Fruit fly (Drosophila melanogaster) ovary, adult (tissue): ENCODE measurements around the gene ymp.

ENCODE experiments used
- CG17801 ChIP-seq: fragments of 200-800 bp; optimal IDR thresholded peaks from 2 replicates; lab custom pipeline; 2019; ENCODE audit warnings: missing biosample characterization, mild to moderate bottlenecking, missing genetic modification characterization, moderate library complexity; ENCODE audit not compliant: partially characterized antibody

The ymp gene

dm6 chr3R:25609027-25609426 is at the start of gene ymp:
ymp (minus strand) TSS chr3R:25609127.
- no peak for TF ChIP-seq CG17801

- peak; percentile 24 for TF ChIP-seq CG17801
These were observed 43.3 kb upstream of the ymp start for dm6 chr3R:25652066-25652720.

DNA sequence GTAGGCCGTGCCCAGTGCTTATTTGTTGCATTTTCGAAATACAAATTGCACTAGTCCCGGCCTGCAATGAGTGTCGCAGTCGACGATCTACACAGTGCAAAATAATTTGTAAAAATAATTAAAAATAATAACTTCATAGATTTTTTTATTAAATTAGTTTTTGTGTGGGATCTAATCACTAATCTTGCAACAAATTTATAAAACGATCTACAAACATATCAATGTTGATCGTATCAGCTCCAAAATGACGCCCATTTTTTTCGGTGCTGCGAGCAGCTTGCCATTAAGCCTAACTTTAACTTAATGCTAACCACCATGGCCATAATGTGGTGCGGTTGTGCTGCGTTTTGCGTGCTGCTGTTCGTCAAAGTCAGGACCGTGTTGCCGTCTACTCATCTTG is 42.5 kb upstream of the ymp start:
- TF ChIP-seq CG17801, result peak; percentile 48

DNA sequence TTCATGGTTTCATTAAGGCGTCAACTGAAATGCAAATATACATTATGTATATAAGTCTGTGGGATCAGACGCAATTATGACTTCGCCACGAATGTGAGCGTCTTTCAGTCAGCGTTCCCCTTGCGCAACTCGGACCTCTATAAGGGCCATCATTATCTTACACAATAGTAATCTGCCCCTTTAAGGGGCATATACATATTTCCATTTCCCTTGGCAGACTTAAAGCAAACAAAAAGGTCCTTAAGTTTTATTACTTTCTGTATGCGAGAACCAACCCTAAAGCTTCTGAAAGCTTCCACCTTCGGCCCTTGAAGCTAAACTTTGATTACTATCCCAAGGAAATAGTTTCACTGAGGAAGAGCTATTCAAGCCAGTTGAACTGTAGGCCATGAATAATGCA is 41.5 kb upstream of the ymp start:
- no peak for TF ChIP-seq CG17801

- no peak for TF ChIP-seq CG17801
These were observed 39.3 kb upstream of the ymp start for dm6 chr3R:25648258-25648606.

DNA sequence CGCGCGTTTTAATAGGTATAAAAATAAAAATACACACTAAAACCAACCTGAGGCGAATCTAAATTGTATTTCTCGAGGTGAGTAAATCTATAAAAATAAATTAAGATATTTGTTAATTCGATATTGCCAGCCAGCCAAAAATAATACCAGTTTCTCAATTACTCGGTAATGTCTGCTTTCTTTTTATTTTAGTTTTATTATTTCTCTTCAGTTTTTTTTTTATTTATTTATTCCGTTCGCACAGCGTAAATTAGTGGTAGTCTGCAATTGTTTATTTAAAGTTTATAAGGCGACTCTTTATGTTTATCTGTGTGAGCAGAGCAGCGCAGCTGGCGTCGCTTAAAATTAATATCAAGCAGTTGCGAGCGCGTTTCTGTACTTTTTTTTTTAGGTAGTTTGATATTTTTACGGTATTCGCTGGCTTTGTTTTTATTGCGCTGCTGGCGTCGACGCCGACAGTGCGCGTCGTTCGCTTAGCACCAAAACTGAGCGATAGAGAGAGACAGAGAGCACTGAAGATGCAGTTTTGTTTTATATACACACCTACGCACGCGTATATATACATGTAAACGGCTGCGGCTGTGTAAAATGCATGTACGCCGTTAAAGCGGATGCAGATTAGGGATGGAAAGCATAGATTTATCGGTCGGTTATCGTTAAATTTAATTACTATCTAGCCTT is 38.8 kb upstream of the ymp start:
- peak; percentile 87 for TF ChIP-seq CG17801

DNA sequence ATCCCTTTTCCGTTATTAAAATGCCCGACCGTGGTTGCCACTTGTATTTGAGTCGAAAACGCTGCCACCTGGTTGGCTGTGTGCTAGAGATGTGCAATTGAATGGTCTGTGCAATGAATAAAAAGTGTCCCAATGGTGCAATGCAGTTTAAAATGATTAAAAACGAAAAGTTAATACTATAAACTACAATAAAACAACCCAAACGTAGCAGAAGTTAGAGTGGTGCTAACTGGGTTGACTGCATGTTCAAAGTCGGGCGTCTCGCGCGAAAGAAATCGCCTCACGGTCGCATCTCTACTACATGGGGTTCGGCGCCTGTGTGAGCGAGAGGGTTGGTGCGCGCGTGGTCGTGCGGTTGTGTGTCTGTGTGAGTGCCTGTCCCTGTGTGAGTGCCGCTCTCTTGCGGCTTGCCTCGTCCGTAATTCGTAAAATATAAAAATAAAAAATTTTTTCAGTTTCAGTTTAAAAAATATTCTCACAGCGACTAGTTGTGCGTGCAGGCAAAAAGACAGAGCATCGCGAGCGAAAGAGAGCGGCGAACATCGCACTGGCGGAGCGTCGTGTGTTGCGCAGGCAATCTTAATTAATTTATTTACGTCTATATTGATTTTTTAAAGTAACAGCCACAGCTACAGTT is 38.1 kb upstream of the ymp start:
- TF ChIP-seq CG17801, result peak; percentile 78

DNA sequence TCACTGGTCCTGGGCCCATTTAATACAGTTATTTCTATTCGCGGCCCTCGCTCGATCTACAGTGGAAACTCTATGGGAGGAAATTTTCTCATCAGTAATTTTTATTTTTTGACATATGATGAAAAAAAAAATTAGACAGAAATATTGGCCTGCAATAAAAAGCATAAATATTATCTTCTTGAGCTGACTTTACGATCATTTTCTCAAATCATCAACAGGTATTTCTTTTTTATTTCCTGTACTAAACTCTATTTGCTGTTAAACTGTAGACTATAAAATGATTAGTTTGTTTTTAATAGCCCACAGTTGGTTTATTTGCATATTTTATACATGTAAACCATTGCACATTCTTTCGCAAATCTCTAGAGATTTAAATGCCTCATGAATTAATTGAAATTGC is 35.2 kb upstream of the ymp start:
- no peak for TF ChIP-seq CG17801

dm6 chr3R:25640463-25640862 is 31.5 kb upstream of the ymp start:
- peak; percentile 86 for TF ChIP-seq CG17801

DNA sequence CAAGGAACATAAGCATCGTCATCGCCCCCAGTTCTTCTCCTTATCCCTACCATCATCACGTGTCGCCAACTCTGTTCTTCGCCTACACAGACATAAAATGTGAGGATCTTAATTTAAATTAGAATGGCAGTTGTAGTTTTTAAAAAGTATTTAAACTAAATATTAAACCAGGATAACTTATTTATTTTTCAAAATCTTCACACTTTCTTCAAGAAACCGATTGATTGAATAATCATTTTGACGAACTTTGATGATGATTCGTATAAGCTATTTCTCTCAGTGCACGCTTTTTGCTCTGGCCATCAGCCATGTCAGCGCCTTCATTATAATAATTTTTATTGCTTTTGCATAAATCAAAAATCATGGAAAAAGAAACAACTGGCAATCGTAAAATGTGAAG is 30.0 kb upstream of the ymp start:
- TF ChIP-seq CG17801, result peak; percentile 90

DNA sequence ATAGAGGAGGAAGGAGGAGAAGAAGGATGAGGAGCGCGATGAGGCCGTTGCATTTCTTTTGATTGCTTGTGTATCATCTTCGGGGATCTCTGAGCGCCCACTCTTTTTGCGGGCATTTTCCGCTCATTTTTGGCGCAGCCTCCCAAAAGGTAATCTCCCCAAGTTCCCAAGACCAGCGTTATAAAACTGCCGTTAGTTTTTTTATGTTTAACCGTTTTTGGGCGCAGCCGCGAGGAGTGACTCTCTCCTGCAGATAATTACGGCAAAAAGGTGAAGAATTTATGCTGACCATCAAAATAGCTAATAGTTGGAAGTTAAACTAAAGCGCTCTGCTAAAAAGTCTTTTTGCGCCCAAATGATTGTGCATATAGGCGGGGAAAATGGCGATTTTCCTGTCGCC is 29.5 kb upstream of the ymp start:
- TF ChIP-seq CG17801, result no peak

dm6 chr3R:25637294-25638174 is 28.6 kb upstream of the ymp start, which contains the start of gene jigr1:
jigr1 (plus strand) TSS chr3R:25637843.
- no peak for TF ChIP-seq CG17801

DNA sequence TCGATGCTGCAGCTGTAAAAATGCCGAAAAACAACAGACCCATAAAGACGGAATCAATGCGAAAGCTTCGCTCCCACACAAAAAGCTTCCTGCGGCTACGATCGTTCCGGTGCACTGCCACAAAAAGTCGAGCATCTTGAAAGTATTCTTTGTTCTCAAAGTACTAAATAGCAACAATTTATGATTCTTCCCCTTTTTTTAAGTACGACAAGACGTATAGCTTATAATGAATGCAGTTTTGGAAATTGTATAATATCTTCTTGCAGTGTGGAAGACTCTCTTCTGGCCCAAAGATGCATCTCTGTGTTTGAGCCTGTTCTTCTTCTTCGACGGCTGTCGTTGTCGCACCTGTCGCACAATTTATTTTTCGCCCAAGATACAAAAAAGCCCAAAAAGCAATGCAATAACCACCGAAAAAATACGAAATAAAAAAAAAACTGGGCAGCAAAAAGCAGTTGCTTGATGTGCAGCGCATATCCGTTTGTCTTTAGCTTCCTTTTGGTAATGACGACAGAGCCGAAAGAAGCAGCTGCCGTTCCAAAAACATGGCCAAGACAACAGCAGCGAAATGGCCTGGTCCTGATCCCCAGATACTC is 25.0 kb upstream of the ymp start:
- no peak for TF ChIP-seq CG17801

DNA sequence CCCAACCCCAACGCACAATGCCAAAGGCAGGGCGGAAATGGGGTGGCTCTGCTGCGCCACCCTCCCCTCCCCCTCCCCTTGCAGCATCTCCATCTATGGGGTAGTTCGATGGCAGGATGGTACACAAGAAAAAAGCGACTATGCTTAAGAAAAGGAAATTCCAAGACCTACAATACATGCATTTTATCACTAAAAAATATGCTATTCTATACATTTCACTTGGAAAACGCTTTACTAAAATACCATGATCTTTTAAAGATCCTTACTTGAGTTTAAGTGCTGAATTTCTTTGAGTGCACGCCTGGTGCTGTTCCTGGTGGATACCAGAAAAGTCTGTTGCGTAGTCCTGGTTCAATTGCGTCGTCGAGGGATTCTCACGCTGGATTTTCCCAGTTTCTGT is 22.2 kb upstream of the ymp start:
- TF ChIP-seq CG17801, result no peak

- no peak for TF ChIP-seq CG17801
These were observed 21.6 kb upstream of the ymp start for dm6 chr3R:25630541-25630940.

DNA sequence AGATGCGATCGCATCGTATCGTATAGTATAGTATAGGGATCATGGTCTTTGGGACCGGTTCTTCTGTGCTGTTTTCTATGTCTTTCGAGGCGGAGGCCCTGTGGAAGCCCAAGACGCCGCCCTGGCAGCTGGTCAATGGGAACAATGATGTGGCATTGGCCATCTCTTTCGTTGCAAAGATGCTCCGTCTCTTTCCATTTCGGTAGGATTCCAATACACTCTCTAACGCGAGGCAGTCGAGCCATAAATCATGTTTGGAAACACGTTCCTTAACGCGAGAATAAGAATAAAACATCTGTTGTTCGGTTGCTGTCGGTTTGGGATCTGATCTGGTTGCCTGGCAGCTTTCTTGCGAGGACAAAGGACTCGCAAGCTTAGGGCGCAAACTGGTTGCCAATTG is 19.7 kb upstream of the ymp start:
- no peak for TF ChIP-seq CG17801
